Fruit fly (Drosophila melanogaster) whole organism, embryonic: Measurements from ENCODE around the gene CG6983.

Source experiments
- Bteb2 ChIP-seq: fragments of 200-800 bp; sonication (Bioruptor generic); optimal IDR thresholded peaks from 2 replicates; lab custom pipeline; 2016; ENCODE audit warnings: missing biosample characterization, missing genetic modification characterization
- CG11093 ChIP-seq: fragments of 200-800 bp; sonication (Bioruptor generic); IDR thresholded peaks from 3 replicates; pipeline ENCODE4 v1.3.6; 2022; ENCODE audit warnings: missing biosample characterization, missing genetic modification characterization
- CG12299 ChIP-seq: fragments of 200-800 bp; sonication (Bioruptor generic); optimal IDR thresholded peaks from 2 replicates; lab custom pipeline; 2018; ENCODE audit warnings: missing biosample characterization, mild to moderate bottlenecking, missing genetic modification characterization
- CG13624 ChIP-seq: fragments of 200-800 bp; sonication (Bioruptor generic); optimal IDR thresholded peaks from 2 replicates; lab custom pipeline; 2016; ENCODE audit warnings: missing biosample characterization, missing genetic modification characterization
- CG15073 ChIP-seq: fragments of 200-800 bp; sonication (Bioruptor generic); optimal IDR thresholded peaks from 2 replicates; lab custom pipeline; 2016; ENCODE audit warnings: missing biosample characterization, missing genetic modification characterization
- CG15269 ChIP-seq: fragments of 200-800 bp; sonication (Bioruptor generic); optimal IDR thresholded peaks from 2 replicates; lab custom pipeline; 2018; ENCODE audit warnings: missing biosample characterization, mild to moderate bottlenecking, missing genetic modification characterization, moderate library complexity
- CG15696 ChIP-seq: fragments of 200-800 bp; sonication (Bioruptor generic); optimal IDR thresholded peaks from 2 replicates; lab custom pipeline; 2019; ENCODE audit warnings: missing biosample characterization, mild to moderate bottlenecking, missing genetic modification characterization, moderate library complexity
- CG17912 ChIP-seq: fragments of 200-800 bp; sonication (Bioruptor generic); optimal IDR thresholded peaks from 2 replicates; lab custom pipeline; 2018; ENCODE audit warnings: missing biosample characterization, mild to moderate bottlenecking, missing genetic modification characterization
- CG1792 ChIP-seq: fragments of 200-800 bp; sonication (Bioruptor generic); optimal IDR thresholded peaks from 2 replicates; lab custom pipeline; 2016; ENCODE audit warnings: missing biosample characterization, missing genetic modification characterization
- CG4707 ChIP-seq: fragments of 200-800 bp; sonication (Bioruptor generic); optimal IDR thresholded peaks from 2 replicates; lab custom pipeline; 2018; ENCODE audit warnings: missing biosample characterization, mild to moderate bottlenecking, missing genetic modification characterization, moderate library complexity
- CG4854 ChIP-seq: fragments of 200-800 bp; sonication (Bioruptor generic); optimal IDR thresholded peaks from 2 replicates; lab custom pipeline; 2016; ENCODE audit warnings: missing biosample characterization, missing genetic modification characterization, inconsistent platforms
- CG6791 ChIP-seq: fragments of 200-800 bp; sonication (Bioruptor generic); IDR thresholded peaks from 3 replicates; pipeline ENCODE4 v1.3.6; 2022; ENCODE audit warnings: missing biosample characterization, missing genetic modification characterization; ENCODE audit not compliant: partially characterized antibody
- CG7357 ChIP-seq: fragments of 200-800 bp; sonication (Bioruptor generic); IDR thresholded peaks from 3 replicates; pipeline ENCODE4 v1.3.6; 2022; ENCODE audit warnings: missing biosample characterization, missing genetic modification characterization
- CG9727 ChIP-seq: fragments of 200-800 bp; sonication (Bioruptor generic); optimal IDR thresholded peaks from 3 replicates; lab custom pipeline; 2017; ENCODE audit warnings: missing biosample characterization, mild to moderate bottlenecking, missing genetic modification characterization
- Dfd ChIP-seq, 2 experiments: fragments of >200 bp; optimal IDR thresholded peaks; 2 replicates each; lab custom pipeline; 2017; ENCODE audit warnings: missing biosample characterization in 2 of 2, missing genetic modification characterization in 2 of 2
- ERR ChIP-seq: fragments of 200-800 bp; sonication (Bioruptor generic); optimal IDR thresholded peaks from 2 replicates; lab custom pipeline; 2016; ENCODE audit warnings: missing biosample characterization, missing genetic modification characterization
- Elba2 ChIP-seq: fragments of 200-800 bp; sonication (Bioruptor generic); optimal IDR thresholded peaks from 3 replicates; lab custom pipeline; 2016; ENCODE audit warnings: missing biosample characterization, missing genetic modification characterization
- Fer1 ChIP-seq: fragments of 200-800 bp; sonication (Bioruptor generic); optimal IDR thresholded peaks from 2 replicates; lab custom pipeline; 2017; ENCODE audit warnings: missing biosample characterization, mild to moderate bottlenecking, missing genetic modification characterization
- Hmr ChIP-seq: fragments of 200-800 bp; sonication (Bioruptor generic); optimal IDR thresholded peaks from 3 replicates; lab custom pipeline; 2017; ENCODE audit warnings: mild to moderate bottlenecking, missing biosample characterization, missing genetic modification reagents, missing genetic modification characterization
- Nf-YA ChIP-seq: fragments of 200-800 bp; sonication (Bioruptor generic); IDR thresholded peaks from 2 replicates; pipeline ENCODE4 v1.3.6; 2022; ENCODE audit warnings: missing biosample characterization, missing genetic modification characterization
- PHDP ChIP-seq: fragments of 200-800 bp; sonication (Bioruptor generic); optimal IDR thresholded peaks from 3 replicates; lab custom pipeline; 2018; ENCODE audit warnings: missing biosample characterization, mild to moderate bottlenecking, missing genetic modification characterization, moderate library complexity
- Ravus ChIP-seq: fragments of 200-800 bp; sonication (Bioruptor generic); IDR thresholded peaks from 2 replicates; pipeline ENCODE4 v1.3.6; 2022; ENCODE audit warnings: missing biosample characterization, missing genetic modification characterization
- Rx ChIP-seq: fragments of 200-800 bp; sonication (Bioruptor generic); IDR thresholded peaks from 2 replicates; pipeline ENCODE4 v1.3.6; 2022; ENCODE audit warnings: missing biosample characterization, missing genetic modification characterization
- Sox100B ChIP-seq: fragments of 200-800 bp; sonication (Bioruptor generic); optimal IDR thresholded peaks from 3 replicates; lab custom pipeline; 2018; ENCODE audit warnings: missing biosample characterization, mild to moderate bottlenecking, missing genetic modification characterization
- Sox102F ChIP-seq: fragments of 200-800 bp; sonication (Bioruptor generic); optimal IDR thresholded peaks from 2 replicates; lab custom pipeline; 2018; ENCODE audit warnings: missing biosample characterization, mild to moderate bottlenecking, missing genetic modification characterization, moderate library complexity
- ara ChIP-seq: fragments of 200-800 bp; sonication (Bioruptor generic); IDR thresholded peaks from 2 replicates; pipeline ENCODE4 v1.3.6; 2022; ENCODE audit warnings: missing biosample characterization, missing genetic modification characterization
- bab2 ChIP-seq: fragments of 200-800 bp; sonication (Bioruptor generic); optimal IDR thresholded peaks from 2 replicates; lab custom pipeline; 2016; ENCODE audit warnings: missing biosample characterization, missing genetic modification characterization
- bcd ChIP-seq: fragments of 200-800 bp; sonication (Bioruptor generic); optimal IDR thresholded peaks from 2 replicates; lab custom pipeline; 2017; ENCODE audit warnings: missing biosample characterization, mild to moderate bottlenecking, missing genetic modification characterization
- br ChIP-seq: fragments of >200 bp; optimal IDR thresholded peaks from 2 replicates; lab custom pipeline; 2017
- crp ChIP-seq, 2 experiments: fragments of 200-800 bp; sonication (Bioruptor generic); optimal IDR thresholded peaks; 2 replicates in 1 of 2; 3 replicates in 1 of 2; lab custom pipeline; 2017; ENCODE audit warnings: missing biosample characterization in 2 of 2, missing genetic modification characterization in 2 of 2, mild to moderate bottlenecking in 1 of 2, moderate library complexity in 1 of 2
- cwo ChIP-seq: fragments of 200-800 bp; sonication (Bioruptor generic); optimal IDR thresholded peaks from 3 replicates; lab custom pipeline; 2017; ENCODE audit warnings: missing biosample characterization, missing genetic modification characterization, mild to moderate bottlenecking, moderate library complexity, missing genetic modification reagents
- dpn ChIP-seq, 2 experiments: fragments of 200-800 bp; sonication (Bioruptor generic); optimal IDR thresholded peaks; 3 replicates each; lab custom pipeline; 2016; ENCODE audit warnings: missing biosample characterization in 2 of 2, missing genetic modification characterization in 2 of 2
- en ChIP-seq: fragments of 200-800 bp; sonication (Bioruptor generic); optimal IDR thresholded peaks from 2 replicates; lab custom pipeline; 2016; ENCODE audit warnings: missing biosample characterization, missing genetic modification characterization
- gcm2 ChIP-seq: fragments of 200-800 bp; sonication (Bioruptor generic); optimal IDR thresholded peaks from 2 replicates; lab custom pipeline; 2016; ENCODE audit warnings: missing biosample characterization, missing genetic modification characterization
- ham ChIP-seq: fragments of 200-800 bp; sonication (Bioruptor generic); IDR thresholded peaks from 2 replicates; pipeline ENCODE4 v1.3.6; 2022; ENCODE audit warnings: missing biosample characterization, missing genetic modification characterization
- lmd ChIP-seq: fragments of 200-800 bp; sonication (Bioruptor generic); IDR thresholded peaks from 2 replicates; pipeline ENCODE4 v1.3.6; 2022; ENCODE audit warnings: missing biosample characterization, missing genetic modification characterization
- mirr ChIP-seq: fragments of 200-800 bp; sonication (Bioruptor generic); optimal IDR thresholded peaks from 3 replicates; lab custom pipeline; 2018; ENCODE audit warnings: missing biosample characterization, mild to moderate bottlenecking, missing genetic modification characterization
- pfk ChIP-seq: fragments of 200-800 bp; sonication (Bioruptor generic); optimal IDR thresholded peaks from 2 replicates; lab custom pipeline; 2018; ENCODE audit warnings: missing biosample characterization, mild to moderate bottlenecking, missing genetic modification characterization, moderate library complexity
- prd ChIP-seq, 3 experiments: fragments of >200 bp in 2 of 3; fragments of 200-800 bp in 1 of 3; sonication (Bioruptor generic) in 1 of 3; optimal IDR thresholded peaks in 2 of 3; IDR thresholded peaks in 1 of 3; 2 replicates in 2 of 3; 3 replicates in 1 of 3; pipeline versions ENCODE4 v1.3.6 to Lab custom; 2017 to 2022; ENCODE audit warnings: missing biosample characterization in 1 of 3, missing genetic modification characterization in 1 of 3
- psq ChIP-seq: fragments of 200-800 bp; sonication (Bioruptor generic); optimal IDR thresholded peaks from 2 replicates; lab custom pipeline; 2017; ENCODE audit warnings: missing biosample characterization, missing genetic modification characterization
- row ChIP-seq: fragments of 200-800 bp; sonication (Bioruptor generic); IDR thresholded peaks from 3 replicates; pipeline ENCODE4 v1.3.6; 2022; ENCODE audit warnings: missing biosample characterization, missing genetic modification characterization
- shn ChIP-seq: fragments of 200-800 bp; sonication (Bioruptor generic); optimal IDR thresholded peaks from 3 replicates; lab custom pipeline; 2016; ENCODE audit warnings: missing biosample characterization, missing genetic modification characterization
- sob ChIP-seq: fragments of 200-800 bp; sonication (Bioruptor generic); IDR thresholded peaks from 2 replicates; pipeline ENCODE4 v1.3.6; 2022; ENCODE audit warnings: missing biosample characterization, missing genetic modification characterization
- tio ChIP-seq: fragments of 200-800 bp; sonication (Bioruptor generic); optimal IDR thresholded peaks from 2 replicates; lab custom pipeline; 2017; ENCODE audit warnings: missing biosample characterization, missing genetic modification characterization, inconsistent platforms
- trh ChIP-seq: fragments of 200-800 bp; sonication (Bioruptor generic); optimal IDR thresholded peaks from 2 replicates; lab custom pipeline; 2016; ENCODE audit warnings: missing biosample characterization, missing genetic modification characterization
- ttk ChIP-seq: fragments of 200-800 bp; sonication (Bioruptor generic); IDR thresholded peaks from 2 replicates; pipeline ENCODE4 v2.1.2; 2022; ENCODE audit warnings: missing biosample characterization, missing genetic modification characterization
- wek ChIP-seq: fragments of 200-800 bp; sonication (Bioruptor generic); optimal IDR thresholded peaks from 3 replicates; lab custom pipeline; 2018; ENCODE audit warnings: missing biosample characterization, mild to moderate bottlenecking, missing genetic modification characterization, moderate library complexity
- z ChIP-seq: fragments of 200-800 bp; sonication (Bioruptor generic); IDR thresholded peaks from 3 replicates; pipeline ENCODE4 v1.3.6; 2022; ENCODE audit warnings: missing biosample characterization, missing genetic modification characterization
- zfh2 ChIP-seq: fragments of 200-800 bp; sonication (Bioruptor generic); optimal IDR thresholded peaks from 2 replicates; lab custom pipeline; 2016; ENCODE audit warnings: missing biosample characterization, missing genetic modification characterization

Gene CG6983

dm6 chr3L:8457866-8458766, 8.9 kb upstream of the CG6983 start (continued):
- TF ChIP-seq crp (GFP tag; optimal IDR thresholded peaks at IDR 0.05; lab: Kevin White, UChicago) (peak; percentile 18 to 71), CG17912 (peak; percentile 87), PHDP (tag; lab: Kevin White, UChicago) (peak; percentile 99), Ravus (GFP tag; lab: Robert Waterston, UW) (peak; percentile 93), ara (GFP tag; lab: Robert Waterston, UW) (peak; percentile 98), Nf-YA (GFP tag; lab: Robert Waterston, UW) (peak; percentile 97), bab2 (GFP tag; lab: Kevin White, UChicago) (peak; percentile 98), prd (optimal IDR thresholded peaks at IDR 0.05; lab: Kevin White, UChicago) (no peak), prd (GFP tag; IDR thresholded peaks at IDR 0.05; lab: Robert Waterston, UW) (peak; percentile 99), Sox102F (peak; percentile 100), tio (GFP tag; lab: Kevin White, UChicago) (peak; percentile 99), CG15696 (tag; lab: Kevin White, UChicago) (peak; percentile 91), mirr (GFP tag; lab: Kevin White, UChicago) (peak; percentile 59), CG1792 (GFP tag; lab: Kevin White, UChicago) (peak; percentile 94), Rx (GFP tag; lab: Robert Waterston, UW) (peak; percentile 91), trh (GFP tag; lab: Kevin White, UChicago) (peak; percentile 98), br (lab: Kevin White, UChicago) (no peak), z (GFP tag; lab: Robert Waterston, UW) (peak; percentile 88), Fer1 (GFP tag; lab: Kevin White, UChicago) (peak; percentile 98), CG4854 (GFP tag; lab: Kevin White, UChicago) (peak; percentile 96), lmd (GFP tag; lab: Robert Waterston, UW) (peak; percentile 97), Sox100B (peak; percentile 99), gcm2 (GFP tag; lab: Kevin White, UChicago) (peak; percentile 94), wek (GFP tag; lab: Kevin White, UChicago) (peak; percentile 86), Dfd (GFP tag; optimal IDR thresholded peaks at IDR 0.05; lab: Kevin White, UChicago) (no peak), ERR (GFP tag; lab: Kevin White, UChicago) (peak; percentile 92), Bteb2 (GFP tag; lab: Kevin White, UChicago) (peak; percentile 98), CG12299 (tag; lab: Kevin White, UChicago) (peak; percentile 98), sob (GFP tag; lab: Robert Waterston, UW) (peak; percentile 97), cwo (peak; percentile 95), CG9727 (GFP tag; lab: Kevin White, UChicago) (peak; percentile 99), en (peak; percentile 97), bcd (peak; percentile 98), CG4707 (GFP tag; lab: Kevin White, UChicago) (peak; percentile 96), ttk (GFP tag; lab: Robert Waterston, UW) (peak; percentile 98), CG15073 (GFP tag; lab: Kevin White, UChicago) (peak; percentile 85), Elba2 (peak; percentile 71), CG7357 (GFP tag; lab: Robert Waterston, UW) (peak; percentile 91), CG11093 (GFP tag; lab: Robert Waterston, UW) (peak; percentile 97), dpn (GFP tag; optimal IDR thresholded peaks at IDR 0.05; lab: Kevin White, UChicago) (peak; percentile 98 to 99), zfh2 (GFP tag; lab: Kevin White, UChicago) (peak; percentile 93), CG15269 (tag; lab: Kevin White, UChicago) (peak; percentile 99), row (GFP tag; lab: Robert Waterston, UW) (peak; percentile 98), CG6791 (GFP tag; lab: Robert Waterston, UW) (no peak), ham (peak; percentile 89), pfk (GFP tag; lab: Kevin White, UChicago) (no peak), shn (GFP tag; lab: Kevin White, UChicago) (peak; percentile 95), psq (GFP tag; lab: Kevin White, UChicago) (peak; percentile 96), CG13624 (GFP tag; lab: Kevin White, UChicago) (peak; percentile 98), Hmr (GFP tag; lab: Kevin White, UChicago) (peak; percentile 98)
